Worm (Caenorhabditis elegans) whole organism, L3 larva: ENCODE data around the gene nhr-193.

Experiments used
- R02D3.7 ChIP-seq: fragments of 150-350 bp; optimal IDR thresholded peaks from 2 replicates; lab custom pipeline; 2014; ENCODE audit warnings: missing biosample characterization, missing genetic modification characterization
- ZK546.5 ChIP-seq: sonication (generic microtip); optimal IDR thresholded peaks from 2 replicates; lab custom pipeline; 2017; ENCODE audit warnings: missing biosample characterization, missing genetic modification characterization
- aly-2 ChIP-seq: fragments of 150-350 bp; optimal IDR thresholded peaks from 2 replicates; lab custom pipeline; 2014; ENCODE audit warnings: missing biosample characterization, missing genetic modification characterization
- ama-1 ChIP-seq: fragments of 150-350 bp; optimal IDR thresholded peaks from 2 replicates; lab custom pipeline; 2018
- ceh-28 ChIP-seq: fragments of 150-350 bp; optimal IDR thresholded peaks from 2 replicates; lab custom pipeline; 2014; ENCODE audit warnings: missing biosample characterization, missing genetic modification reagents, missing genetic modification characterization
- egl-27 ChIP-seq: sonication (generic microtip); optimal IDR thresholded peaks from 4 replicates; lab custom pipeline; 2017; ENCODE audit warnings: missing biosample characterization, missing genetic modification reagents, missing genetic modification characterization
- egl-5 ChIP-seq: fragments of 150-350 bp; optimal IDR thresholded peaks from 2 replicates; lab custom pipeline; 2017; ENCODE audit warnings: missing biosample characterization, missing genetic modification reagents, missing genetic modification characterization, inconsistent platforms
- elt-2 ChIP-seq: sonication (generic microtip); optimal IDR thresholded peaks from 2 replicates; lab custom pipeline; 2016; ENCODE audit warnings: missing genetic modification reagents, mild to moderate bottlenecking, missing genetic modification characterization, missing compliant biosample characterization
- elt-3 ChIP-seq, 3 experiments: fragments of 150-350 bp in 1 of 3; sonication (generic microtip) in 2 of 3; optimal IDR thresholded peaks; 2 replicates in 2 of 3; 4 replicates in 1 of 3; lab custom pipeline; 2014 to 2017; ENCODE audit warnings: missing biosample characterization in 3 of 3, missing genetic modification characterization in 3 of 3
- eor-1 ChIP-seq, 2 experiments: fragments of 150-350 bp; optimal IDR thresholded peaks; 2 replicates each; lab custom pipeline; 2014 to 2018; ENCODE audit warnings: missing biosample characterization in 2 of 2, missing genetic modification characterization in 2 of 2
- fkh-10 ChIP-seq: sonication (generic microtip); optimal IDR thresholded peaks from 2 replicates; lab custom pipeline; 2017; ENCODE audit warnings: missing biosample characterization, missing genetic modification reagents, missing genetic modification characterization
- fkh-2 ChIP-seq: fragments of 150-350 bp; optimal IDR thresholded peaks from 2 replicates; lab custom pipeline; 2014; ENCODE audit warnings: missing biosample characterization, missing genetic modification reagents, missing genetic modification characterization
- hmg-11 ChIP-seq: sonication (generic microtip); optimal IDR thresholded peaks from 2 replicates; lab custom pipeline; 2016; ENCODE audit warnings: missing genetic modification characterization, missing compliant biosample characterization
- jun-1 ChIP-seq: fragments of 150-350 bp; optimal IDR thresholded peaks from 2 replicates; lab custom pipeline; 2014; ENCODE audit warnings: missing biosample characterization, missing genetic modification reagents, missing genetic modification characterization
- lin-15B ChIP-seq: fragments of 150-350 bp; optimal IDR thresholded peaks from 2 replicates; lab custom pipeline; 2014; ENCODE audit warnings: missing biosample characterization, missing genetic modification characterization
- lin-39 ChIP-seq: fragments of 150-350 bp; optimal IDR thresholded peaks from 2 replicates; lab custom pipeline; 2018; ENCODE audit warnings: missing biosample characterization, missing genetic modification reagents, missing genetic modification characterization
- lsy-12 ChIP-seq: sonication (generic microtip); optimal IDR thresholded peaks from 2 replicates; lab custom pipeline; 2016; ENCODE audit warnings: mild to moderate bottlenecking, missing genetic modification characterization, missing compliant biosample characterization
- mdl-1 ChIP-seq: fragments of 150-350 bp; optimal IDR thresholded peaks from 2 replicates; lab custom pipeline; 2014; ENCODE audit warnings: missing biosample characterization, missing genetic modification characterization
- mml-1 ChIP-seq: fragments of 150-350 bp; sonication (generic microtip); optimal IDR thresholded peaks from 3 replicates; lab custom pipeline; 2014; ENCODE audit warnings: missing biosample characterization, missing genetic modification characterization
- nfya-1 ChIP-seq: sonication (generic microtip); optimal IDR thresholded peaks from 2 replicates; lab custom pipeline; 2017; ENCODE audit warnings: missing genetic modification characterization, mild to moderate bottlenecking, missing compliant biosample characterization, antibody characterized with exemption, moderate library complexity; ENCODE audit not compliant: insufficient read depth
- nhr-12 ChIP-seq: fragments of 150-350 bp; optimal IDR thresholded peaks from 2 replicates; lab custom pipeline; 2014; ENCODE audit warnings: missing biosample characterization, missing genetic modification characterization
- nhr-25 ChIP-seq: sonication (generic microtip); optimal IDR thresholded peaks from 2 replicates; lab custom pipeline; 2017; ENCODE audit warnings: missing biosample characterization, missing genetic modification characterization
- nhr-28 ChIP-seq: fragments of 150-350 bp; optimal IDR thresholded peaks from 2 replicates; lab custom pipeline; 2014; ENCODE audit warnings: missing biosample characterization, missing genetic modification characterization
- nhr-43 ChIP-seq: sonication (generic microtip); optimal IDR thresholded peaks from 2 replicates; lab custom pipeline; 2016; ENCODE audit warnings: mild to moderate bottlenecking, missing genetic modification characterization, missing compliant biosample characterization; ENCODE audit not compliant: poor library complexity, severe bottlenecking
- nhr-67 ChIP-seq: fragments of 150-350 bp; optimal IDR thresholded peaks from 2 replicates; lab custom pipeline; 2014; ENCODE audit warnings: missing biosample characterization, missing genetic modification characterization
- nhr-76 ChIP-seq: fragments of 150-350 bp; sonication (generic microtip); optimal IDR thresholded peaks from 5 replicates; lab custom pipeline; 2014; ENCODE audit warnings: missing biosample characterization, missing genetic modification characterization
- nhr-77 ChIP-seq: fragments of 150-350 bp; optimal IDR thresholded peaks from 2 replicates; lab custom pipeline; 2014; ENCODE audit warnings: missing biosample characterization, missing genetic modification characterization
- pha-4 ChIP-seq: fragments of 150-350 bp; optimal IDR thresholded peaks from 2 replicates; lab custom pipeline; 2014; ENCODE audit warnings: missing biosample characterization, missing genetic modification reagents, missing genetic modification characterization
- pqm-1 ChIP-seq: fragments of 150-350 bp; optimal IDR thresholded peaks from 2 replicates; lab custom pipeline; 2017; ENCODE audit warnings: missing biosample characterization, missing genetic modification characterization, inconsistent platforms
- sea-2 ChIP-seq: fragments of 150-350 bp; sonication (generic microtip); optimal IDR thresholded peaks from 4 replicates; lab custom pipeline; 2014; ENCODE audit warnings: missing biosample characterization, missing genetic modification reagents, missing genetic modification characterization
- skn-1 ChIP-seq: fragments of 150-350 bp; optimal IDR thresholded peaks from 2 replicates; lab custom pipeline; 2014; ENCODE audit warnings: missing biosample characterization, missing genetic modification characterization
- snpc-4 ChIP-seq: fragments of 150-350 bp; optimal IDR thresholded peaks from 2 replicates; lab custom pipeline; 2014; ENCODE audit warnings: missing biosample characterization, missing genetic modification characterization
- tbx-2 ChIP-seq: sonication (generic microtip); optimal IDR thresholded peaks from 2 replicates; lab custom pipeline; 2016; ENCODE audit warnings: mild to moderate bottlenecking, missing genetic modification characterization, missing compliant biosample characterization
- unc-39 ChIP-seq: sonication (generic microtip); optimal IDR thresholded peaks from 4 replicates; lab custom pipeline; 2017; ENCODE audit warnings: missing biosample characterization, missing genetic modification characterization
- unc-62 ChIP-seq: fragments of 150-350 bp; sonication (generic microtip); optimal IDR thresholded peaks from 4 replicates; lab custom pipeline; 2014; ENCODE audit warnings: missing biosample characterization, missing genetic modification reagents, missing genetic modification characterization
- zag-1 ChIP-seq: fragments of 150-350 bp; optimal IDR thresholded peaks from 2 replicates; lab custom pipeline; 2014; ENCODE audit warnings: missing biosample characterization, missing genetic modification characterization
- ztf-11 ChIP-seq: fragments of 150-350 bp; optimal IDR thresholded peaks from 2 replicates; lab custom pipeline; 2014; ENCODE audit warnings: missing biosample characterization, missing genetic modification characterization
- ztf-4 ChIP-seq: fragments of 150-350 bp; optimal IDR thresholded peaks from 2 replicates; lab custom pipeline; 2014; ENCODE audit warnings: missing biosample characterization, missing genetic modification characterization

The nhr-193 gene

ce11 chrV:16302439-16302838 is 39.7 kb upstream of the nhr-193 start, which contains the start of the genes C31A11.13 and oac-6:
Gene C31A11.13, minus strand, starts transcription at chrV:16302551.
Gene oac-6, plus strand, starts transcription at chrV:16302717.
- peak; percentile 60 for TF ChIP-seq pqm-1 (tag; lab: Kevin White, UChicago)
- TF ChIP-seq ama-1 (lab: Kevin White, UChicago): no peak
- TF ChIP-seq pha-4 (tag; lab: Kevin White, UChicago): no peak
- TF ChIP-seq snpc-4 (tag; lab: Kevin White, UChicago): no peak
- TF ChIP-seq tbx-2 (tag; lab: Kevin White, UChicago): no peak
- peak; percentile 58 for TF ChIP-seq elt-2 (tag; lab: Kevin White, UChicago)
- TF ChIP-seq nhr-67 (tag; lab: Kevin White, UChicago): no peak
- no peak for TF ChIP-seq nfya-1 (tag; lab: Kevin White, UChicago)

ce11 chrV:16307253-16307652 is 34.9 kb upstream of the nhr-193 start, which contains the start of gene srxa-7:
Gene srxa-7, plus strand, starts transcription at chrV:16307553.
- TF ChIP-seq R02D3.7 (no peak), jun-1 (tag; lab: Kevin White, UChicago) (no peak), nhr-12 (tag; lab: Kevin White, UChicago) (no peak), nhr-77 (tag; lab: Kevin White, UChicago) (no peak), elt-2 (tag; lab: Kevin White, UChicago) (no peak), nhr-67 (tag; lab: Kevin White, UChicago) (no peak), eor-1 (tag; optimal IDR thresholded peaks at IDR 0.05; lab: Kevin White, UChicago) (no peak), nhr-28 (no peak), mdl-1 (tag; lab: Kevin White, UChicago) (no peak), unc-62 (no peak), ZK546.5 (tag; lab: Kevin White, UChicago) (no peak), hmg-11 (no peak), sea-2 (no peak), egl-27 (tag; lab: Kevin White, UChicago) (no peak), ztf-11 (no peak), egl-5 (tag; lab: Kevin White, UChicago) (no peak), nhr-43 (tag; lab: Kevin White, UChicago) (no peak), nhr-76 (tag; lab: Kevin White, UChicago) (no peak), skn-1 (tag; lab: Kevin White, UChicago) (no peak), fkh-2 (tag; lab: Kevin White, UChicago) (no peak)

ce11 chrV:16308343-16308742 is 33.8 kb upstream of the nhr-193 start:
- no peak for TF ChIP-seq ceh-28 (tag; lab: Kevin White, UChicago)
- TF ChIP-seq skn-1 (tag; lab: Kevin White, UChicago): no peak
- no peak for TF ChIP-seq nhr-28
- no peak for TF ChIP-seq nhr-76 (tag; lab: Kevin White, UChicago)
- no peak for TF ChIP-seq elt-3 (tag; optimal IDR thresholded peaks at IDR 0.05; lab: Kevin White, UChicago)
- TF ChIP-seq lsy-12 (tag; lab: Kevin White, UChicago): no peak
- TF ChIP-seq ZK546.5 (tag; lab: Kevin White, UChicago): no peak
- TF ChIP-seq pqm-1 (tag; lab: Kevin White, UChicago): no peak
- no peak for TF ChIP-seq jun-1 (tag; lab: Kevin White, UChicago)
- no peak for TF ChIP-seq nhr-12 (tag; lab: Kevin White, UChicago)
- no peak for TF ChIP-seq aly-2 (tag; lab: Kevin White, UChicago)
- no peak for TF ChIP-seq sea-2
- TF ChIP-seq mml-1 (tag; lab: Kevin White, UChicago): no peak
- TF ChIP-seq fkh-2 (tag; lab: Kevin White, UChicago): no peak

ce11 chrV:16309523-16309922 is 32.6 kb upstream of the nhr-193 start, which contains the start of gene oac-7:
Gene oac-7, plus strand, starts transcription at chrV:16309805.
- no peak for TF ChIP-seq lin-15B (tag; lab: Kevin White, UChicago)
- TF ChIP-seq elt-2 (tag; lab: Kevin White, UChicago): peak; percentile 15

- TF ChIP-seq nfya-1 (tag; lab: Kevin White, UChicago): no peak
- TF ChIP-seq zag-1 (tag; lab: Kevin White, UChicago): no peak
- no peak for TF ChIP-seq lin-39 (tag; lab: Kevin White, UChicago)
- no peak for TF ChIP-seq lsy-12 (tag; lab: Kevin White, UChicago)
- TF ChIP-seq ztf-4 (tag; lab: Kevin White, UChicago): no peak
- TF ChIP-seq nhr-25 (tag; lab: Kevin White, UChicago): no peak
- TF ChIP-seq nhr-12 (tag; lab: Kevin White, UChicago): no peak
- no peak for TF ChIP-seq unc-39 (tag; lab: Kevin White, UChicago)
- TF ChIP-seq fkh-10 (GFP tag; lab: Kevin White, UChicago): no peak
- TF ChIP-seq, all 47 proteins: peak for 0
Observed at ce11 chrV:16315004-16315403, 27.1 kb upstream of the nhr-193 start, which contains the start of gene str-214. Gene str-214, plus strand, starts transcription at chrV:16315304.
